Fruit fly (Drosophila melanogaster): ENCODE results near the gene CG5521.
A peak's percentile ranks its signal among the peaks of the same experiment; 100 is the strongest.

CG5521 gene

dm6 chr3R:27019701-27020172 lies 53.0 kb downstream of the CG5521 start, which contains the start of gene CG17191:
Gene CG17191, minus strand, starts transcription at chr3R:27019751.
- TF ChIP-seq topi (GFP tag; optimal IDR thresholded peaks at IDR 0.05) (no peak), Sox102F (GFP tag; optimal IDR thresholded peaks at IDR 0.05) (no peak), dac (GFP tag; optimal IDR thresholded peaks at IDR 0.05) (no peak)

- TF ChIP-seq Blimp-1 (GFP tag; optimal IDR thresholded peaks at IDR 0.05) (no peak), Sox15 (GFP tag; optimal IDR thresholded peaks at IDR 0.05) (no peak), Hr39 (GFP tag; optimal IDR thresholded peaks at IDR 0.05) (no peak), OdsH (GFP tag; optimal IDR thresholded peaks at IDR 0.05) (no peak), pdm3 (GFP tag; optimal IDR thresholded peaks at IDR 0.05) (no peak), fd59A (GFP tag; optimal IDR thresholded peaks at IDR 0.05) (no peak), CG10631 (GFP tag; optimal IDR thresholded peaks at IDR 0.05) (no peak), CG8632 (GFP tag; optimal IDR thresholded peaks at IDR 0.05) (no peak)
Measured at dm6 chr3R:27021278-27021677, 54.5 kb downstream of the CG5521 start, which contains the start of gene CG6283. Gene CG6283, minus strand, starts transcription at chr3R:27021378.

dm6 chr3R:27023117-27023516 lies 56.4 kb downstream of the CG5521 start, which contains the start of gene CG6277:
Gene CG6277, minus strand, starts transcription at chr3R:27023217.
- TF ChIP-seq CG6808 (GFP tag; optimal IDR thresholded peaks at IDR 0.05), result no peak
- no peak for TF ChIP-seq Gug (GFP tag; IDR thresholded peaks at IDR 0.05)
- TF ChIP-seq vri (GFP tag; optimal IDR thresholded peaks at IDR 0.05), result peak; percentile 37
- no peak for TF ChIP-seq svp (GFP tag)
- TF ChIP-seq Smox (GFP tag; optimal IDR thresholded peaks at IDR 0.05), result no peak

- TF ChIP-seq CG7368 (GFP tag; optimal IDR thresholded peaks at IDR 0.05), result no peak
- no peak for TF ChIP-seq Ets96B (tag; optimal IDR thresholded peaks at IDR 0.05)
- TF ChIP-seq Eip75B (GFP tag; optimal IDR thresholded peaks at IDR 0.05), result no peak
- TF ChIP-seq net (GFP tag; optimal IDR thresholded peaks at IDR 0.05), result no peak
- TF ChIP-seq Blimp-1 (GFP tag; optimal IDR thresholded peaks at IDR 0.05), result no peak
- no peak for TF ChIP-seq CG6276 (GFP tag; optimal IDR thresholded peaks at IDR 0.05)
- no peak for TF ChIP-seq CG10669 (GFP tag; optimal IDR thresholded peaks at IDR 0.05)
- TF ChIP-seq dac (GFP tag; optimal IDR thresholded peaks at IDR 0.05), result no peak
- no peak for TF ChIP-seq fkh (GFP tag; optimal IDR thresholded peaks at IDR 0.05)
- TF ChIP-seq CG11762 (GFP tag; optimal IDR thresholded peaks at IDR 0.05; ENCODE audit: insufficient read depth), result no peak
Measured at dm6 chr3R:27026009-27026408, 59.3 kb downstream of the CG5521 start, which contains the start of gene CG6271. Gene CG6271, minus strand, starts transcription at chr3R:27026109.
